Worm (Caenorhabditis elegans): Measurements from ENCODE around the gene R11D1.10.

- TF ChIP-seq elt-3 (tag; optimal IDR thresholded peaks at IDR 0.05), result no peak
- no peak for TF ChIP-seq ama-1 (optimal IDR thresholded peaks at IDR 0.05)
- TF ChIP-seq mml-1 (tag; optimal IDR thresholded peaks at IDR 0.05), result no peak
- TF ChIP-seq mdl-1 (tag; optimal IDR thresholded peaks at IDR 0.05), result no peak
- TF ChIP-seq pha-4 (tag; optimal IDR thresholded peaks at IDR 0.05), result no peak
- no peak for TF ChIP-seq ceh-82 (tag; optimal IDR thresholded peaks at IDR 0.05)
- TF ChIP-seq ceh-28 (tag; optimal IDR thresholded peaks at IDR 0.05), result no peak
- no peak for TF ChIP-seq ztf-11 (tag; optimal IDR thresholded peaks at IDR 0.05)
Measured at ce11 chrV:12727104-12727637, 2.1 kb upstream of the R11D1.10 start, which contains the start of gene R11D1.13.
